Worm (Caenorhabditis elegans) whole organism, early embryonic: ENCODE results near the gene gtl-1.

Experiments used
- hmg-4 ChIP-seq: fragments of 200-800 bp; sonication (Bioruptor generic); optimal IDR thresholded peaks from 2 replicates; lab custom pipeline; 2018; ENCODE audit warnings: mild to moderate bottlenecking, missing genetic modification characterization, missing compliant biosample characterization
- pes-1 ChIP-seq: fragments of 200-800 bp; sonication (Bioruptor generic); IDR thresholded peaks from 2 replicates; pipeline ENCODE4 v1.3.6; 2022; ENCODE audit warnings: missing genetic modification reagents, missing genetic modification characterization, missing compliant biosample characterization

DNA sequence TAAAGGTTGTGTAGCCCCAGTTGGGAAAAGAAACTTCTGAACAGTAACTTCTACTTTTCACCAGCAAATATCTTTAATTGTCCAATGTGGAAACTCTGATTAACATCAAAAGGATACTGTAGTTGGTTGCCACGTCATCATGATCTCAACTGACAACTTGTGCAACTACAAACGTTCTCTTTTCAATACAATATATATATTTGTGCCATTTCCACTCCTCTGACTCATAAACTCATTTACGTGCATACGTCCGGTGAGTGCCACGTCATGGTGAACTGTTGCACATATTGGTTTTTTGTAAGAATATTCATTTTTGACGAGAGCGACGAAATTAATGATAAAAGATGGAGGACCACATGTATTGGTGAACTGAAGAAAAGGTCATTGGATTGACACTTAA, 48.4 kb upstream of the gtl-1 start:
- TF ChIP-seq hmg-4: no peak
- TF ChIP-seq pes-1 (GFP tag; lab: Robert Waterston, UW): no peak
